Worm (Caenorhabditis elegans) whole organism, L4/young adult: Measurements from ENCODE around the gene Y51A2B.6.

ENCODE experiments used
- W03F9.2 ChIP-seq: fragments of 150-350 bp; optimal IDR thresholded peaks from 2 replicates; lab custom pipeline; 2014; ENCODE audit warnings: missing biosample characterization, missing genetic modification characterization
- dao-5 ChIP-seq: sonication (generic microtip); optimal IDR thresholded peaks from 2 replicates; lab custom pipeline; 2016; ENCODE audit warnings: missing genotype, missing genetic modification characterization, moderate library complexity, missing compliant biosample characterization
- him-1 ChIP-seq: sonication (generic microtip); optimal IDR thresholded peaks from 2 replicates; lab custom pipeline; 2016; ENCODE audit warnings: missing genotype, missing genetic modification reagents, missing genetic modification characterization, missing compliant biosample characterization

- TF ChIP-seq him-1 (no peak), dao-5 (tag; lab: Kevin White, UChicago) (no peak), W03F9.2 (tag; lab: Kevin White, UChicago) (no peak)
Observed at ce11 chrV:18394203-18394602, at the start of gene Y51A2B.6.
